Worm (Caenorhabditis elegans): ENCODE measurements around the gene mfsd-6.

mfsd-6 gene

ce11 chrIII:7530108-7530507 is 49.1 kb downstream of the mfsd-6 start:
- TF ChIP-seq irx-1 (tag; optimal IDR thresholded peaks at IDR 0.05) (no peak), lin-14 (GFP tag; optimal IDR thresholded peaks at IDR 0.05) (peak; percentile 15)

ce11 chrIII:7526974-7527466 is 52.2 kb downstream of the mfsd-6 start:
- TF ChIP-seq nhr-85 (tag) (peak; percentile 33), hpl-2 (GFP tag; optimal IDR thresholded peaks at IDR 0.05) (no peak), blmp-1 (tag; optimal IDR thresholded peaks at IDR 0.05) (peak; percentile 10), ceh-63 (GFP tag; optimal IDR thresholded peaks at IDR 0.05) (no peak), elt-3 (tag; optimal IDR thresholded peaks at IDR 0.05) (no peak), lsy-2 (tag; optimal IDR thresholded peaks at IDR 0.05) (peak in 1 of 2 experiments; percentile 61), rnt-1 (tag; optimal IDR thresholded peaks at IDR 0.05) (peak; percentile 15), egl-13 (tag; optimal IDR thresholded peaks at IDR 0.05) (no peak), unc-62 (GFP tag; optimal IDR thresholded peaks at IDR 0.05) (no peak), ztf-4 (tag; optimal IDR thresholded peaks at IDR 0.05) (no peak), ces-1 (GFP tag; optimal IDR thresholded peaks at IDR 0.05) (no peak), lin-35 (GFP tag; optimal IDR thresholded peaks at IDR 0.05) (no peak), nhr-47 (tag; optimal IDR thresholded peaks at IDR 0.05) (no peak)
